Worm (Caenorhabditis elegans): ENCODE results near the gene F47B8.8.

F47B8.8 gene

DNA sequence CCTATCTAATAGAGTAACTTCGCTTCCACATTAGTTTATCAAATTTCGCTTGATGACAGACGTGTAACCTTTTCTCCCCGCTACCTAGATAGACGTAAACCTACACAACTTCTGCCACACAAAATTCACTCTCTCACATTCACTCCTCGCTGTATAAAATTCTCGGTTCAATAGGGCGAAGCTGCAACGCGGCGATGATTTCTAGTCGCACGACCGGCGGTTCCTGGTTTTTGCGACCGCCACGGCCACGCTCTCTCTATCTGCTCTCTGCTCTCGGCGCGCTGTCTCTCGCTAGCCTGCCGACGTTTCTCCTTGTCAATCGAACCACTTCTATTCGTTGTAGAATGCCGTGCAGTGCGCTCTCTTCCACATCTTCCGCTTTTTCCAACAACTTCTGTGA is 19.4 kb downstream of the F47B8.8 start:
- TF ChIP-seq tbx-7 (tag; optimal IDR thresholded peaks at IDR 0.05) = no peak
- TF ChIP-seq tbx-2 (tag; optimal IDR thresholded peaks at IDR 0.05) = peak; percentile 75
- TF ChIP-seq ceh-19 (GFP tag; optimal IDR thresholded peaks at IDR 0.05) = no peak
- TF ChIP-seq dve-1 (tag; optimal IDR thresholded peaks at IDR 0.05) = peak; percentile 22
- TF ChIP-seq lim-6 (tag; optimal IDR thresholded peaks at IDR 0.05) = no peak
- no peak for TF ChIP-seq unc-3 (GFP tag; conservative IDR thresholded peaks at IDR 0.05)
- no peak for TF ChIP-seq unc-3 (tag; optimal IDR thresholded peaks at IDR 0.05)
- peak; percentile 79 for TF ChIP-seq ceh-18 (tag; optimal IDR thresholded peaks at IDR 0.05)
- peak; percentile 3 for TF ChIP-seq F13H6.1 (tag; optimal IDR thresholded peaks at IDR 0.05)
- TF ChIP-seq C08G9.2 (tag; optimal IDR thresholded peaks at IDR 0.05) = peak; percentile 64
- no peak for TF ChIP-seq pag-3 (tag; optimal IDR thresholded peaks at IDR 0.05; ENCODE audit: borderline replicate concordance)
- peak; percentile 14 for TF ChIP-seq fkh-10 (GFP tag; optimal IDR thresholded peaks at IDR 0.05)
- peak; percentile 72 for TF ChIP-seq unc-42 (tag; optimal IDR thresholded peaks at IDR 0.05)
- peak; percentile 3 for TF ChIP-seq sdc-2 (tag; optimal IDR thresholded peaks at IDR 0.05)
- TF ChIP-seq ceh-34 (tag; optimal IDR thresholded peaks at IDR 0.05) = peak; percentile 43
- peak; percentile 78 for TF ChIP-seq ceh-31 (tag; optimal IDR thresholded peaks at IDR 0.05)
- TF ChIP-seq nfya-1 (tag; optimal IDR thresholded peaks at IDR 0.05) = peak; percentile 62
- peak; percentile 58 for TF ChIP-seq pros-1 (tag; optimal IDR thresholded peaks at IDR 0.05)
- TF ChIP-seq madf-2 (tag; optimal IDR thresholded peaks at IDR 0.05) = peak; percentile 0
- peak; percentile 11 for TF ChIP-seq hlh-8 (tag; optimal IDR thresholded peaks at IDR 0.05)
- TF ChIP-seq ceh-14 (tag; optimal IDR thresholded peaks at IDR 0.05) = peak; percentile 55
- peak; percentile 60 for TF ChIP-seq rnt-1 (tag; optimal IDR thresholded peaks at IDR 0.05)
- peak; percentile 53 for TF ChIP-seq fkh-6 (tag; optimal IDR thresholded peaks at IDR 0.05)
- TF ChIP-seq ceh-2 (tag; optimal IDR thresholded peaks at IDR 0.05) = peak; percentile 7
- TF ChIP-seq K09A11.1 (tag; optimal IDR thresholded peaks at IDR 0.05; ENCODE audit: insufficient read depth) = no peak
- no peak for TF ChIP-seq gmeb-2 (tag; optimal IDR thresholded peaks at IDR 0.05)
- peak; percentile 15 for TF ChIP-seq pqm-1 (tag; optimal IDR thresholded peaks at IDR 0.05)
- peak; percentile 24 for TF ChIP-seq syd-9 (tag; optimal IDR thresholded peaks at IDR 0.05)
- TF ChIP-seq hlh-6 (tag; optimal IDR thresholded peaks at IDR 0.05) = peak; percentile 41
- no peak for TF ChIP-seq ztf-16 (tag; optimal IDR thresholded peaks at IDR 0.05)
- peak; percentile 54 for TF ChIP-seq ref-2 (tag; optimal IDR thresholded peaks at IDR 0.05)
- TF ChIP-seq elt-2 (tag; optimal IDR thresholded peaks at IDR 0.05) = no peak
- no peak for TF ChIP-seq sox-4 (tag; optimal IDR thresholded peaks at IDR 0.05)
- TF ChIP-seq fax-1 (tag; optimal IDR thresholded peaks at IDR 0.05) = no peak
- peak; percentile 38 for TF ChIP-seq ets-4 (tag; optimal IDR thresholded peaks at IDR 0.05)
- TF ChIP-seq ceh-24 (tag; optimal IDR thresholded peaks at IDR 0.05) = no peak

DNA sequence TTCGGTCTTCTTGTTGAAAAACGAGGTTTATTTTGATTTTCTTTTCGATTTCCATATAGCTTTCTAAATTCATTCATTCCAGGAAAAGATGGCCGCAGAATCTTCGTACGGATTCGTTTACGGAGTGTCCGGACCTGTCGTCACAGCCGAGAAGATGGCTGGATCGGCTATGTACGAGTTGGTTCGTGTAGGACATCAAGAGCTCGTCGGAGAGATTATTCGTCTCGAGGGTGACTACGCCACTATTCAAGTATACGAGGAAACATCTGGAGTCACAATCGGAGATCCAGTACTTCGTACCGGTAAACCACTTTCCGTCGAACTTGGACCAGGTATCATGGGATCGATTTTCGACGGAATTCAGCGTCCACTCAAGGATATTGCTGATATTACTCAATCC is 20.1 kb downstream of the F47B8.8 start, which contains the start of gene vha-13:
vha-13 (plus strand) TSS at position 81 of the 400 bp plus-strand sequence.
- no peak for TF ChIP-seq gmeb-2 (tag; optimal IDR thresholded peaks at IDR 0.05)
- no peak for TF ChIP-seq ceh-24 (tag; optimal IDR thresholded peaks at IDR 0.05)
- no peak for TF ChIP-seq ama-1 (optimal IDR thresholded peaks at IDR 0.05)
- no peak for TF ChIP-seq hlh-6 (tag; optimal IDR thresholded peaks at IDR 0.05)
- TF ChIP-seq nhr-11 (tag; optimal IDR thresholded peaks at IDR 0.05) = no peak
- TF ChIP-seq ets-4 (tag; optimal IDR thresholded peaks at IDR 0.05) = no peak
- no peak for TF ChIP-seq unc-3 (GFP tag; conservative IDR thresholded peaks at IDR 0.05)
- no peak for TF ChIP-seq unc-3 (tag; optimal IDR thresholded peaks at IDR 0.05)
- TF ChIP-seq nfya-1 (tag; optimal IDR thresholded peaks at IDR 0.05) = no peak
- TF ChIP-seq sox-4 (tag; optimal IDR thresholded peaks at IDR 0.05) = no peak
- no peak for TF ChIP-seq zip-5 (tag; optimal IDR thresholded peaks at IDR 0.05)
- no peak for TF ChIP-seq tbx-2 (tag; optimal IDR thresholded peaks at IDR 0.05)
- no peak for TF ChIP-seq ceh-31 (tag; optimal IDR thresholded peaks at IDR 0.05)
- TF ChIP-seq K02D7.2 (tag; optimal IDR thresholded peaks at IDR 0.05) = no peak
- TF ChIP-seq ceh-6 (GFP tag; optimal IDR thresholded peaks at IDR 0.05) = no peak
- TF ChIP-seq unc-86 (tag; optimal IDR thresholded peaks at IDR 0.05) = no peak
- no peak for TF ChIP-seq pax-1 (tag; optimal IDR thresholded peaks at IDR 0.05)
- TF ChIP-seq fkh-10 (GFP tag; optimal IDR thresholded peaks at IDR 0.05) = no peak
